Fruit fly (Drosophila melanogaster) whole organism, wandering third instar larva: Measurements from ENCODE around the gene CG18557.

Experiments
- Abd-B ChIP-seq: fragments of >200 bp; optimal IDR thresholded peaks from 2 replicates; lab custom pipeline; 2017; ENCODE audit warnings: missing biosample characterization, missing genetic modification characterization
- CG32264 ChIP-seq: fragments of 200-800 bp; sonication (Bioruptor generic); optimal IDR thresholded peaks from 2 replicates; lab custom pipeline; 2016; ENCODE audit warnings: missing biosample characterization, missing genetic modification characterization
- CG9705 ChIP-seq: fragments of 200-800 bp; sonication (Bioruptor generic); optimal IDR thresholded peaks from 2 replicates; lab custom pipeline; 2018; ENCODE audit warnings: missing biosample characterization, mild to moderate bottlenecking, missing genetic modification characterization
- CrebA ChIP-seq: fragments of 200-800 bp; sonication (Bioruptor generic); optimal IDR thresholded peaks from 2 replicates; lab custom pipeline; 2016; ENCODE audit warnings: missing biosample characterization, mild to moderate bottlenecking, missing genetic modification characterization, borderline replicate concordance
- Dfd ChIP-seq: fragments of >200 bp; optimal IDR thresholded peaks from 2 replicates; lab custom pipeline; 2017; ENCODE audit warnings: missing biosample characterization, missing genetic modification characterization
- Dif ChIP-seq: fragments of 200-275, 200-300 bp; sonication (Bioruptor generic); optimal IDR thresholded peaks from 2 replicates; lab custom pipeline; 2018; ENCODE audit warnings: missing biosample characterization, missing genetic modification characterization; ENCODE audit not compliant: partially characterized antibody
- GATAd ChIP-seq: sonication (Bioruptor generic); optimal IDR thresholded peaks from 2 replicates; lab custom pipeline; 2016; ENCODE audit warnings: missing biosample characterization, missing genetic modification characterization
- HLH106 ChIP-seq: fragments of 200-800 bp; optimal IDR thresholded peaks from 3 replicates; lab custom pipeline; 2019; ENCODE audit warnings: missing biosample characterization, mild to moderate bottlenecking, missing genetic modification characterization, moderate library complexity
- Hnf4 ChIP-seq: fragments of 200-800 bp; sonication (Bioruptor generic); optimal IDR thresholded peaks from 2 replicates; lab custom pipeline; 2016; ENCODE audit warnings: missing biosample characterization, mild to moderate bottlenecking, missing genetic modification characterization
- Hr78 ChIP-seq: fragments of >200 bp; optimal IDR thresholded peaks from 2 replicates; lab custom pipeline; 2017; ENCODE audit warnings: missing biosample characterization, missing genetic modification characterization
- Hr83 ChIP-seq: fragments of 200-300 bp; sonication (Bioruptor generic); optimal IDR thresholded peaks from 2 replicates; lab custom pipeline; 2016; ENCODE audit warnings: missing biosample characterization, mild to moderate bottlenecking, missing genetic modification characterization, moderate library complexity; ENCODE audit not compliant: poor library complexity, severe bottlenecking
- Jra ChIP-seq: sonication (Bioruptor generic); optimal IDR thresholded peaks from 2 replicates; lab custom pipeline; 2016; ENCODE audit warnings: missing biosample characterization, missing genetic modification characterization
- Mio ChIP-seq: sonication (Bioruptor generic); optimal IDR thresholded peaks from 2 replicates; lab custom pipeline; 2016; ENCODE audit warnings: missing biosample characterization, missing genetic modification characterization
- Myc ChIP-seq: fragments of >200 bp; optimal IDR thresholded peaks from 2 replicates; lab custom pipeline; 2017
- N ChIP-seq: fragments of >200 bp; optimal IDR thresholded peaks from 2 replicates; lab custom pipeline; 2018; ENCODE audit warnings: missing biosample characterization, missing external identifiers, missing genetic modification characterization
- OdsH ChIP-seq: fragments of 200-800 bp; sonication (Bioruptor generic); optimal IDR thresholded peaks from 2 replicates; lab custom pipeline; 2016; ENCODE audit warnings: missing biosample characterization, mild to moderate bottlenecking, missing genetic modification characterization
- Rel ChIP-seq, 2 experiments: fragments of 200-800 bp; sonication (Bioruptor generic) in 1 of 2; optimal IDR thresholded peaks; 2 replicates in 1 of 2; 3 replicates in 1 of 2; lab custom pipeline; 2016 to 2019; ENCODE audit warnings: mild to moderate bottlenecking in 2 of 2, missing biosample characterization in 2 of 2, missing genetic modification characterization in 2 of 2, moderate library complexity in 1 of 2
- Sp1 ChIP-seq: fragments of 200-800 bp; sonication (Bioruptor generic); optimal IDR thresholded peaks from 3 replicates; lab custom pipeline; 2019; ENCODE audit warnings: missing biosample characterization, mild to moderate bottlenecking, missing genetic modification characterization, moderate library complexity
- Vsx2 ChIP-seq: fragments of 200-300, 225-300 bp; sonication (Bioruptor generic); optimal IDR thresholded peaks from 2 replicates; lab custom pipeline; 2018; ENCODE audit warnings: missing biosample characterization, missing genetic modification characterization; ENCODE audit not compliant: partially characterized antibody
- br ChIP-seq: fragments of 200-800 bp; sonication (Bioruptor generic); optimal IDR thresholded peaks from 2 replicates; lab custom pipeline; 2016; ENCODE audit warnings: missing biosample characterization, missing genetic modification characterization
- brk ChIP-seq: fragments of 200-800 bp; sonication (Bioruptor generic); optimal IDR thresholded peaks from 2 replicates; lab custom pipeline; 2016; ENCODE audit warnings: missing biosample characterization, mild to moderate bottlenecking, missing genetic modification characterization
- dl ChIP-seq, 2 experiments: fragments of 175-275, 200-275 bp in 1 of 2; fragments of 200-275 bp in 1 of 2; sonication (Bioruptor generic); optimal IDR thresholded peaks; lab custom pipeline; 2018; ENCODE audit warnings: mild to moderate bottlenecking in 2 of 2, missing biosample characterization in 2 of 2, missing genetic modification characterization in 2 of 2, moderate library complexity in 2 of 2; ENCODE audit not compliant: partially characterized antibody in 2 of 2, insufficient read depth in 1 of 2
- dmrt93B ChIP-seq: fragments of 200-800 bp; sonication (Bioruptor generic); optimal IDR thresholded peaks from 2 replicates; lab custom pipeline; 2018; ENCODE audit warnings: missing biosample characterization, mild to moderate bottlenecking, missing genetic modification characterization
- dsf ChIP-seq: sonication (Bioruptor generic); optimal IDR thresholded peaks from 2 replicates; lab custom pipeline; 2016; ENCODE audit warnings: missing biosample characterization, missing genetic modification characterization, borderline replicate concordance
- ey ChIP-seq: fragments of 200-800 bp; sonication (Bioruptor generic); optimal IDR thresholded peaks from 2 replicates; lab custom pipeline; 2016; ENCODE audit warnings: missing biosample characterization, missing genetic modification characterization
- foxo ChIP-seq, 2 experiments: fragments of 200-800 bp; sonication (Bioruptor generic); optimal IDR thresholded peaks; 2 replicates in 1 of 2; 3 replicates in 1 of 2; lab custom pipeline; 2016 to 2017; ENCODE audit warnings: missing biosample characterization in 2 of 2, missing genetic modification characterization in 2 of 2
- fru ChIP-seq: fragments of 200-800 bp; sonication (Bioruptor generic); optimal IDR thresholded peaks from 3 replicates; lab custom pipeline; 2016; ENCODE audit warnings: missing biosample characterization, mild to moderate bottlenecking, missing genetic modification characterization
- h ChIP-seq: fragments of 200-800 bp; sonication (Bioruptor generic); optimal IDR thresholded peaks from 3 replicates; lab custom pipeline; 2016; ENCODE audit warnings: missing biosample characterization, mild to moderate bottlenecking, missing genetic modification characterization
- jim ChIP-seq: fragments of 175-275, 200-325 bp; sonication (Bioruptor generic); optimal IDR thresholded peaks from 2 replicates; lab custom pipeline; 2016; ENCODE audit warnings: missing biosample characterization, mild to moderate bottlenecking, missing genetic modification characterization
- lola ChIP-seq: fragments of >200 bp; optimal IDR thresholded peaks from 2 replicates; lab custom pipeline; 2017; ENCODE audit warnings: missing biosample characterization, missing genetic modification characterization
- pan ChIP-seq: fragments of >200 bp; optimal IDR thresholded peaks from 2 replicates; lab custom pipeline; 2017
- psq ChIP-seq: fragments of 200-800 bp; sonication (Bioruptor generic); optimal IDR thresholded peaks from 3 replicates; lab custom pipeline; 2017; ENCODE audit warnings: missing biosample characterization, mild to moderate bottlenecking, missing genetic modification characterization, moderate library complexity
- rgr ChIP-seq: fragments of 200-800 bp; sonication (Bioruptor generic); optimal IDR thresholded peaks from 3 replicates; lab custom pipeline; 2016; ENCODE audit warnings: missing biosample characterization, mild to moderate bottlenecking, missing genetic modification characterization
- sage ChIP-seq: fragments of 200-800 bp; sonication (Bioruptor generic); optimal IDR thresholded peaks from 2 replicates; lab custom pipeline; 2016; ENCODE audit warnings: missing biosample characterization, mild to moderate bottlenecking, missing genetic modification characterization
- sv ChIP-seq: fragments of 200-800 bp; sonication (Bioruptor generic); optimal IDR thresholded peaks from 3 replicates; lab custom pipeline; 2016; ENCODE audit warnings: missing biosample characterization, missing genetic modification characterization
- tai ChIP-seq: sonication (Bioruptor generic); optimal IDR thresholded peaks from 2 replicates; lab custom pipeline; 2016; ENCODE audit warnings: missing biosample characterization, missing genetic modification characterization
- usp ChIP-seq: fragments of >200 bp; optimal IDR thresholded peaks from 2 replicates; lab custom pipeline; 2017; ENCODE audit warnings: missing biosample characterization, missing genetic modification characterization
- woc ChIP-seq: sonication (Bioruptor generic); optimal IDR thresholded peaks from 2 replicates; lab custom pipeline; 2016; ENCODE audit warnings: missing biosample characterization, mild to moderate bottlenecking, missing genetic modification characterization

CG18557 gene

DNA sequence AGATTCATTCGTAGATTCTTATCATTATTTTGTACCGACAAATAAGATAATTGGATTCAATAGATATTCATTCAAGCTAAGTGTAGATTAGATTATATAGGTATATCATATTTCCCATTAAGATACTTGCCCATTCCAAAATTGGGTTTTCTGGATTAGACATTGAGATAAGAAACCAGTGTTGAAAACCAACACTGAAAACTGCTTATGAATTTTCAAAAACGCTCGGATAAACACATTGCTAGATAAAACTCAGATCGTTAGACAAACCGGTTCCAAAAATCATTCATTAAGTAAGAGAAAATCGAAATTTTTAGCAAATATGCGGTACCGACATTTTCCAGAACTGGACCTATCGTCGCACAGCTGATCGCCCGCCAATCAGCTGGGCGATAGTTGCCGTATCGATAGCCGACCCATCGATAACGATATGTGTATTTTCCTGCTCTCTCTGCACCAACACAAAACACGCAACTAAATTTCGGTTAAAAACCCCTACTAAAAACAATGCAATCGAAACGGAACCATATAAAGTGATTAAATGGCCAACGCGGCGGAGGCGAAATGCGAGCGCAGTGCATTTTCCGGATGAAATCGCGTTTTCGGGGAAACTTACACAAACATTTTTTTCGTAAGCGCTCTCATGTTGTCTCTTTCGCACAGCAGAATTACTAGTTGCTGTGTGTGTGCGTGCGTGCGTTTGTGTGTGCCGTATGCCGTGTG lies 40.1 kb upstream of the CG18557 start, which contains the start of the genes NTPase and lilli:
Gene NTPase, minus strand, starts transcription at position 348 of the 723 bp plus-strand sequence.
Gene lilli, plus strand, starts transcription at position 427 of the 723 bp plus-strand sequence.
- TF ChIP-seq OdsH (GFP tag; lab: Kevin White, UChicago) (peak; percentile 66), Hr78 (GFP tag; lab: Kevin White, UChicago) (no peak), jim (GFP tag; lab: Kevin White, UChicago) (no peak), sv (GFP tag; lab: Kevin White, UChicago) (peak; percentile 84), Dif (GFP tag; lab: Kevin White, UChicago) (no peak), CrebA (GFP tag; lab: Kevin White, UChicago) (no peak), ey (GFP tag; lab: Kevin White, UChicago) (peak; percentile 51), CG32264 (GFP tag; lab: Kevin White, UChicago) (peak; percentile 7), dl (GFP tag; optimal IDR thresholded peaks at IDR 0.05; lab: Kevin White, UChicago; ENCODE audit: insufficient read depth in 1 of 2, partially characterized antibody in 2 of 2) (no peak), br (GFP tag; lab: Kevin White, UChicago) (peak; percentile 48), Abd-B (peak; percentile 45), rgr (peak; percentile 59), Vsx2 (GFP tag; lab: Kevin White, UChicago) (no peak), fru (GFP tag; lab: Kevin White, UChicago) (peak; percentile 94), CG9705 (GFP tag; lab: Kevin White, UChicago) (no peak), brk (GFP tag; lab: Kevin White, UChicago) (peak; percentile 11), Jra (peak; percentile 58), HLH106 (tag; lab: Kevin White, UChicago) (no peak), sage (GFP tag; lab: Kevin White, UChicago) (no peak), GATAd (GFP tag; lab: Kevin White, UChicago) (peak; percentile 57), woc (peak; percentile 37), Mio (peak; percentile 7), h (GFP tag; lab: Kevin White, UChicago) (peak; percentile 80), N (no peak), Sp1 (GFP tag; lab: Kevin White, UChicago) (peak; percentile 14), Hr83 (GFP tag; lab: Kevin White, UChicago) (peak; percentile 75), Myc (lab: Kevin White, UChicago) (no peak), dmrt93B (GFP tag; lab: Kevin White, UChicago) (peak; percentile 4), usp (no peak), pan (lab: Kevin White, UChicago) (no peak), Hnf4 (GFP tag; lab: Kevin White, UChicago) (peak; percentile 80), psq (no peak), Dfd (GFP tag; lab: Kevin White, UChicago) (no peak), lola (GFP tag; lab: Kevin White, UChicago) (peak; percentile 16), Rel (GFP tag; optimal IDR thresholded peaks at IDR 0.05; lab: Kevin White, UChicago) (no peak), Rel (tag; optimal IDR thresholded peaks at IDR 0.05; lab: Kevin White, UChicago) (peak; percentile 40), tai (GFP tag; lab: Kevin White, UChicago) (no peak), foxo (GFP tag; optimal IDR thresholded peaks at IDR 0.05; lab: Kevin White, UChicago) (peak; percentile 46 to 75), dsf (GFP tag; lab: Kevin White, UChicago) (peak; percentile 58)
